Worm (Caenorhabditis elegans) whole organism, late embryonic: Measurements from ENCODE around the gene pnk-4.

Experiments
- C08G9.2 ChIP-seq: sonication (generic microtip); optimal IDR thresholded peaks from 2 replicates; lab custom pipeline; 2016; ENCODE audit warnings: mild to moderate bottlenecking, missing genetic modification characterization, moderate library complexity, missing compliant biosample characterization
- C38D4.7 ChIP-seq: fragments of 200-800 bp; sonication (Bioruptor generic); optimal IDR thresholded peaks from 2 replicates; lab custom pipeline; 2018; ENCODE audit warnings: mild to moderate bottlenecking, missing genetic modification characterization, moderate library complexity, missing compliant biosample characterization
- F13H6.1 ChIP-seq: sonication (generic microtip); optimal IDR thresholded peaks from 2 replicates; lab custom pipeline; 2016; ENCODE audit warnings: missing genetic modification characterization, missing compliant biosample characterization
- K02D7.2 ChIP-seq: sonication (generic microtip); optimal IDR thresholded peaks from 2 replicates; lab custom pipeline; 2017; ENCODE audit warnings: mild to moderate bottlenecking, missing genetic modification characterization, missing compliant biosample characterization
- K09A11.1 ChIP-seq: sonication (generic microtip); optimal IDR thresholded peaks from 2 replicates; lab custom pipeline; 2017; ENCODE audit warnings: antibody characterized with exemption, mild to moderate bottlenecking, missing genetic modification characterization, missing compliant biosample characterization; ENCODE audit not compliant: insufficient read depth
- Y22D7AL.16 ChIP-seq: sonication (generic microtip); optimal IDR thresholded peaks from 2 replicates; lab custom pipeline; 2016; ENCODE audit warnings: missing genetic modification characterization, missing compliant biosample characterization
- ceh-14 ChIP-seq: sonication (generic microtip); optimal IDR thresholded peaks from 2 replicates; lab custom pipeline; 2016; ENCODE audit warnings: missing genotype, missing genetic modification characterization, missing compliant biosample characterization
- ceh-18 ChIP-seq: sonication (generic microtip); optimal IDR thresholded peaks from 2 replicates; lab custom pipeline; 2016; ENCODE audit warnings: missing genetic modification characterization, missing compliant biosample characterization
- ceh-2 ChIP-seq: sonication (generic microtip); optimal IDR thresholded peaks from 2 replicates; lab custom pipeline; 2016; ENCODE audit warnings: missing genotype, missing genetic modification characterization, missing compliant biosample characterization
- ceh-22 ChIP-seq: sonication (generic microtip); optimal IDR thresholded peaks from 2 replicates; lab custom pipeline; 2017; ENCODE audit warnings: missing biosample characterization, missing genetic modification characterization
- ceh-24 ChIP-seq: sonication (generic microtip); optimal IDR thresholded peaks from 2 replicates; lab custom pipeline; 2016; ENCODE audit warnings: mild to moderate bottlenecking, missing genetic modification characterization, missing compliant biosample characterization
- ceh-31 ChIP-seq: sonication (generic microtip); optimal IDR thresholded peaks from 2 replicates; lab custom pipeline; 2016; ENCODE audit warnings: missing genetic modification characterization, missing compliant biosample characterization
- ceh-34 ChIP-seq: sonication (generic microtip); optimal IDR thresholded peaks from 2 replicates; lab custom pipeline; 2016; ENCODE audit warnings: mild to moderate bottlenecking, missing genetic modification characterization, missing compliant biosample characterization
- ceh-48 ChIP-seq: sonication (generic microtip); optimal IDR thresholded peaks from 2 replicates; lab custom pipeline; 2016; ENCODE audit warnings: missing genetic modification characterization, inconsistent platforms, missing compliant biosample characterization
- ceh-6 ChIP-seq: fragments of 200-800 bp; sonication (Bioruptor generic); optimal IDR thresholded peaks from 2 replicates; lab custom pipeline; 2018; ENCODE audit warnings: mild to moderate bottlenecking, missing genetic modification characterization, missing compliant biosample characterization
- dmd-4 ChIP-seq: sonication (generic microtip); optimal IDR thresholded peaks from 2 replicates; lab custom pipeline; 2016; ENCODE audit warnings: borderline replicate concordance, missing genetic modification characterization, missing compliant biosample characterization
- dve-1 ChIP-seq: sonication (generic microtip); optimal IDR thresholded peaks from 2 replicates; lab custom pipeline; 2017; ENCODE audit warnings: antibody characterized with exemption, mild to moderate bottlenecking, missing genetic modification characterization, missing compliant biosample characterization
- elt-2 ChIP-seq: sonication (generic microtip); optimal IDR thresholded peaks from 2 replicates; lab custom pipeline; 2016; ENCODE audit warnings: missing genetic modification reagents, missing genetic modification characterization, missing compliant biosample characterization
- ets-4 ChIP-seq: sonication (generic microtip); optimal IDR thresholded peaks from 2 replicates; lab custom pipeline; 2016; ENCODE audit warnings: missing genetic modification characterization, missing compliant biosample characterization
- eyg-1 ChIP-seq: sonication (generic microtip); optimal IDR thresholded peaks from 2 replicates; lab custom pipeline; 2016; ENCODE audit warnings: missing genotype, missing genetic modification characterization, missing compliant biosample characterization
- fkh-10 ChIP-seq: fragments of 150-350 bp; optimal IDR thresholded peaks from 2 replicates; lab custom pipeline; 2014; ENCODE audit warnings: missing biosample characterization, missing genetic modification reagents, missing genetic modification characterization
- gmeb-2 ChIP-seq: sonication (generic microtip); optimal IDR thresholded peaks from 2 replicates; lab custom pipeline; 2016; ENCODE audit warnings: missing genetic modification characterization, inconsistent platforms, missing compliant biosample characterization
- hlh-13 ChIP-seq: fragments of 200-800 bp; sonication (Bioruptor generic); optimal IDR thresholded peaks from 2 replicates; lab custom pipeline; 2018; ENCODE audit warnings: mild to moderate bottlenecking, missing genetic modification characterization, missing compliant biosample characterization
- hlh-15 ChIP-seq: sonication (generic microtip); optimal IDR thresholded peaks from 2 replicates; lab custom pipeline; 2016; ENCODE audit warnings: missing genetic modification characterization, missing compliant biosample characterization
- hlh-30 ChIP-seq: sonication (generic microtip); optimal IDR thresholded peaks from 2 replicates; lab custom pipeline; 2017; ENCODE audit warnings: antibody characterized with exemption, missing genetic modification characterization, missing compliant biosample characterization; ENCODE audit not compliant: insufficient read depth
- hlh-6 ChIP-seq: sonication (generic microtip); optimal IDR thresholded peaks from 2 replicates; lab custom pipeline; 2016; ENCODE audit warnings: missing genotype, missing genetic modification characterization, missing compliant biosample characterization
- hlh-8 ChIP-seq: sonication (generic microtip); optimal IDR thresholded peaks from 2 replicates; lab custom pipeline; 2016; ENCODE audit warnings: missing genotype, missing genetic modification characterization, missing compliant biosample characterization
- lin-11 ChIP-seq: fragments of 200-800 bp; sonication (Bioruptor generic); optimal IDR thresholded peaks from 2 replicates; lab custom pipeline; 2018; ENCODE audit warnings: mild to moderate bottlenecking, missing genetic modification characterization, missing compliant biosample characterization
- mec-3 ChIP-seq: sonication (generic microtip); optimal IDR thresholded peaks from 2 replicates; lab custom pipeline; 2016; ENCODE audit warnings: borderline replicate concordance, missing genetic modification characterization, missing compliant biosample characterization
- nfya-1 ChIP-seq: sonication (generic microtip); optimal IDR thresholded peaks from 2 replicates; lab custom pipeline; 2017; ENCODE audit warnings: missing genetic modification characterization, mild to moderate bottlenecking, missing compliant biosample characterization, antibody characterized with exemption, moderate library complexity
- nhr-232 ChIP-seq: sonication (generic microtip); optimal IDR thresholded peaks from 2 replicates; lab custom pipeline; 2016; ENCODE audit warnings: missing genetic modification characterization, missing compliant biosample characterization
- odd-2 ChIP-seq: sonication (generic microtip); optimal IDR thresholded peaks from 2 replicates; lab custom pipeline; 2017; ENCODE audit warnings: antibody characterized with exemption, mild to moderate bottlenecking, missing genetic modification characterization, missing compliant biosample characterization
- pat-9 ChIP-seq: fragments of 200-800 bp; sonication (Bioruptor generic); optimal IDR thresholded peaks from 2 replicates; lab custom pipeline; 2018; ENCODE audit warnings: mild to moderate bottlenecking, missing genetic modification characterization, moderate library complexity, missing compliant biosample characterization
- pax-1 ChIP-seq: fragments of 150-350 bp; optimal IDR thresholded peaks from 2 replicates; lab custom pipeline; 2014; ENCODE audit warnings: missing biosample characterization, missing genetic modification characterization
- pha-4 ChIP-seq: fragments of 150-350 bp; optimal IDR thresholded peaks from 2 replicates; lab custom pipeline; 2018; ENCODE audit warnings: missing biosample characterization, missing genetic modification reagents, missing genetic modification characterization
- pqm-1 ChIP-seq: sonication (generic microtip); optimal IDR thresholded peaks from 2 replicates; lab custom pipeline; 2016; ENCODE audit warnings: missing genetic modification characterization, missing compliant biosample characterization
- rnt-1 ChIP-seq: sonication (generic microtip); optimal IDR thresholded peaks from 2 replicates; lab custom pipeline; 2016; ENCODE audit warnings: missing genetic modification characterization, missing compliant biosample characterization
- sdc-2 ChIP-seq: sonication (generic microtip); optimal IDR thresholded peaks from 2 replicates; lab custom pipeline; 2016; ENCODE audit warnings: missing genotype, missing genetic modification characterization, missing compliant biosample characterization
- sox-2 ChIP-seq: fragments of 200-800 bp; sonication (Bioruptor generic); IDR thresholded peaks from 2 replicates; pipeline ENCODE4 v1.3.6; 2022; ENCODE audit warnings: missing genetic modification reagents, missing genetic modification characterization, missing compliant biosample characterization
- tbx-2 ChIP-seq: sonication (generic microtip); optimal IDR thresholded peaks from 2 replicates; lab custom pipeline; 2016; ENCODE audit warnings: missing genetic modification characterization, missing compliant biosample characterization
- tbx-7 ChIP-seq: sonication (generic microtip); optimal IDR thresholded peaks from 2 replicates; lab custom pipeline; 2016; ENCODE audit warnings: missing genotype, missing genetic modification characterization, missing compliant biosample characterization
- ttx-3 ChIP-seq: sonication (generic microtip); optimal IDR thresholded peaks from 2 replicates; lab custom pipeline; 2016; ENCODE audit warnings: missing genetic modification reagents, missing genetic modification characterization, missing compliant biosample characterization
- unc-3 ChIP-seq, 2 experiments: fragments of 200-800 bp in 1 of 2; sonication (Bioruptor generic) in 1 of 2; sonication (generic microtip) in 1 of 2; conservative IDR thresholded peaks in 1 of 2; optimal IDR thresholded peaks in 1 of 2; 2 replicates each; pipeline versions ENCODE4 v1.3.6 to Lab custom; 2016 to 2022; ENCODE audit warnings: missing compliant biosample characterization in 2 of 2, missing genetic modification characterization in 2 of 2, missing genetic modification reagents in 1 of 2
- unc-42 ChIP-seq: sonication (generic microtip); optimal IDR thresholded peaks from 2 replicates; lab custom pipeline; 2016; ENCODE audit warnings: missing genotype, missing genetic modification characterization, missing compliant biosample characterization
- unc-86 ChIP-seq: sonication (generic microtip); optimal IDR thresholded peaks from 2 replicates; lab custom pipeline; 2016; ENCODE audit warnings: missing genetic modification characterization, missing compliant biosample characterization
- ztf-16 ChIP-seq: sonication (generic microtip); optimal IDR thresholded peaks from 2 replicates; lab custom pipeline; 2017; ENCODE audit warnings: missing genetic modification characterization, missing compliant biosample characterization

The pnk-4 gene

DNA sequence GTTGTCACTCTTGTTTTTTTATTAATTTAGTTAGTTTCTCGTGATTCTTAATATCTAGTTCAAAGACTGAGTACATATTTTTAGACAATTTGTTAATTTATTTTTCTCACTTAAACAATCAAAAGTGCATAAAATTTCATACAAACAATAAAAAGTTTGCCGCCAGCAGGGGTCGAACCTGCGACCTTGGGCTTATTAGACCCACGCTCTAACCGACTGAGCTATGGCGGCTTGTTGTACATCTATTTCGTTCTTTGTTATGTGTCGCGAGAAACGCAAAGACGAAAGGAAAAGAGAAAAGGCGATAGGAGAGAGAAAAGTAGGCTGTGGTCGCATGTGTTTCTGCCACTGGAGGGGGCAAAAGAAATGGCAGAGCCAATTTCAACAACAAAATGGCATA is 2.2 kb upstream of the pnk-4 start (continued):
- TF ChIP-seq ceh-14 (tag; lab: Kevin White, UChicago) (peak; percentile 97), ceh-24 (peak; percentile 87), sox-2 (peak; percentile 93), ceh-22 (tag; lab: Kevin White, UChicago) (no peak), K02D7.2 (peak; percentile 95), pqm-1 (tag; lab: Kevin White, UChicago) (peak; percentile 76), fkh-10 (peak; percentile 13), hlh-15 (tag; lab: Kevin White, UChicago) (peak; percentile 88), hlh-8 (tag; lab: Kevin White, UChicago) (peak; percentile 84), nfya-1 (tag; lab: Kevin White, UChicago) (peak; percentile 85), tbx-7 (tag; lab: Kevin White, UChicago) (peak; percentile 49), unc-86 (tag; lab: Kevin White, UChicago) (peak; percentile 94), dve-1 (peak; percentile 94), hlh-6 (tag; lab: Kevin White, UChicago) (peak; percentile 95), pha-4 (tag; lab: Kevin White, UChicago) (no peak), ets-4 (tag; lab: Kevin White, UChicago) (peak; percentile 57), eyg-1 (peak; percentile 88), pat-9 (peak; percentile 94), K09A11.1 (tag; lab: Kevin White, UChicago) (peak; percentile 89), mec-3 (tag; lab: Kevin White, UChicago) (peak; percentile 54), unc-3 (GFP tag; conservative IDR thresholded peaks at IDR 0.05; lab: Robert Waterston, UW) (peak; percentile 94), unc-3 (tag; optimal IDR thresholded peaks at IDR 0.05; lab: Kevin White, UChicago) (peak; percentile 90), pax-1 (tag; lab: Kevin White, UChicago) (peak; percentile 5), ceh-6 (peak; percentile 92), C38D4.7 (peak; percentile 91), ceh-2 (tag; lab: Kevin White, UChicago) (peak; percentile 89), nhr-232 (tag; lab: Kevin White, UChicago) (peak; percentile 86), lin-11 (tag; lab: Kevin White, UChicago) (peak; percentile 92), elt-2 (tag; lab: Kevin White, UChicago) (peak; percentile 97), ceh-18 (tag; lab: Kevin White, UChicago) (peak; percentile 95), ztf-16 (tag; lab: Kevin White, UChicago) (peak; percentile 89), sdc-2 (tag; lab: Kevin White, UChicago) (peak; percentile 91), hlh-13 (peak; percentile 92), ttx-3 (peak; percentile 96), dmd-4 (peak; percentile 94), odd-2 (tag; lab: Kevin White, UChicago) (peak; percentile 71), gmeb-2 (tag; lab: Kevin White, UChicago) (peak; percentile 97), C08G9.2 (peak; percentile 88), unc-42 (tag; lab: Kevin White, UChicago) (peak; percentile 92), tbx-2 (peak; percentile 96), hlh-30 (tag; lab: Kevin White, UChicago) (peak; percentile 68), ceh-48 (peak; percentile 89), F13H6.1 (peak; percentile 96), rnt-1 (tag; lab: Kevin White, UChicago) (peak; percentile 93)

ce11 chrX:5086212-5086611 is 1.4 kb upstream of the pnk-4 start:
- TF ChIP-seq ceh-31 (tag; lab: Kevin White, UChicago) (no peak), mec-3 (tag; lab: Kevin White, UChicago) (no peak), C38D4.7 (no peak), pha-4 (tag; lab: Kevin White, UChicago) (no peak), ceh-34 (tag; lab: Kevin White, UChicago) (no peak), ceh-24 (no peak), odd-2 (tag; lab: Kevin White, UChicago) (no peak), Y22D7AL.16 (tag; lab: Kevin White, UChicago) (no peak)
